Fruit fly (Drosophila melanogaster): ENCODE measurements around the gene Idh.

Idh gene

dm6 chr3L:8358776-8359455 lies 1.8 kb downstream of the Idh start (continued):
- TF ChIP-seq knrl (GFP tag; IDR thresholded peaks at IDR 0.05; ENCODE audit: partially characterized antibody) (0 out of 3 replicates have a peak, but pooled peaks have one; percentile 37), az2 (GFP tag; optimal IDR thresholded peaks at IDR 0.05) (no peak), aop (GFP tag; IDR thresholded peaks at IDR 0.05) (no peak), Mrtf (GFP tag; IDR thresholded peaks at IDR 0.05) (no peak), bbx (GFP tag; IDR thresholded peaks at IDR 0.05; ENCODE audit: partially characterized antibody) (peak; percentile 57; the same call in 1 of the 2 replicates), ranshi (GFP tag; IDR thresholded peaks at IDR 0.05) (no peak), ato (GFP tag; IDR thresholded peaks at IDR 0.05; ENCODE audit: partially characterized antibody) (peak; percentile 41; the same call in 1 of the 2 replicates), YL-1 (GFP tag; optimal IDR thresholded peaks at IDR 0.05) (no peak), mam (GFP tag; optimal IDR thresholded peaks at IDR 0.05) (no peak), D19A (tag; optimal IDR thresholded peaks at IDR 0.05) (no peak), odd (GFP tag; optimal IDR thresholded peaks at IDR 0.05) (no peak), zen2 (GFP tag; IDR thresholded peaks at IDR 0.05; ENCODE audit: partially characterized antibody) (peak; percentile 14; the same call in 1 of the 3 replicates), gem (tag; optimal IDR thresholded peaks at IDR 0.05) (no peak), CG8944 (GFP tag; optimal IDR thresholded peaks at IDR 0.05) (no peak), CG5953 (GFP tag; IDR thresholded peaks at IDR 0.05) (no peak), CG9727 (GFP tag; optimal IDR thresholded peaks at IDR 0.05) (peak; percentile 6), gce (GFP tag; IDR thresholded peaks at IDR 0.05) (no peak), Mes4 (GFP tag; optimal IDR thresholded peaks at IDR 0.05) (no peak), MESR4 (GFP tag; optimal IDR thresholded peaks at IDR 0.05) (no peak), gfzf (GFP tag; optimal IDR thresholded peaks at IDR 0.05) (no peak), cato (GFP tag; optimal IDR thresholded peaks at IDR 0.05; ENCODE audit: borderline replicate concordance) (no peak), ci (GFP tag; IDR thresholded peaks at IDR 0.05) (peak; percentile 55; the same call in 2 of the 3 replicates), wor (GFP tag; IDR thresholded peaks at IDR 0.05) (no peak), BtbVII (GFP tag; optimal IDR thresholded peaks at IDR 0.05) (no peak), dimm (GFP tag; IDR thresholded peaks at IDR 0.05) (no peak), mld (GFP tag; IDR thresholded peaks at IDR 0.05; ENCODE audit: partially characterized antibody) (0 out of 3 replicates have a peak, but pooled peaks have one; percentile 61), Usf (GFP tag; optimal IDR thresholded peaks at IDR 0.05) (no peak), CG10543 (GFP tag; optimal IDR thresholded peaks at IDR 0.05) (peak; percentile 76), CG6683 (GFP tag; optimal IDR thresholded peaks at IDR 0.05) (no peak), CG4424 (GFP tag; optimal IDR thresholded peaks at IDR 0.05) (no peak), sens-2 (GFP tag; IDR thresholded peaks at IDR 0.05) (peak; percentile 49; the same call in 1 of the 2 replicates), scrt (GFP tag; optimal IDR thresholded peaks at IDR 0.05) (peak; percentile 95), CG4820 (GFP tag; optimal IDR thresholded peaks at IDR 0.05) (no peak), sob (GFP tag; IDR thresholded peaks at IDR 0.05) (no peak), CG11398 (GFP tag; optimal IDR thresholded peaks at IDR 0.05) (no peak), vvl (GFP tag; IDR thresholded peaks at IDR 0.05) (peak; percentile 29; the same call in 1 of the 2 replicates), sna (GFP tag; IDR thresholded peaks at IDR 0.05; ENCODE audit: partially characterized antibody) (peak; percentile 66; the same call in 1 of the 2 replicates), CHES-1-like (GFP tag; optimal IDR thresholded peaks at IDR 0.05) (no peak), CG9215 (GFP tag; IDR thresholded peaks at IDR 0.05) (no peak), Dp (GFP tag; optimal IDR thresholded peaks at IDR 0.05) (peak; percentile 83), CG9797 (GFP tag; optimal IDR thresholded peaks at IDR 0.05) (no peak), chn (GFP tag; optimal IDR thresholded peaks at IDR 0.05) (no peak), CG34224 (GFP tag; IDR thresholded peaks at IDR 0.05; ENCODE audit: partially characterized antibody) (peak; percentile 75), pzg (GFP tag; optimal IDR thresholded peaks at IDR 0.05) (peak; percentile 32), ATbp (GFP tag; optimal IDR thresholded peaks at IDR 0.05) (no peak), CG16863 (GFP tag; optimal IDR thresholded peaks at IDR 0.05) (no peak), Ada2b (GFP tag; IDR thresholded peaks at IDR 0.05) (no peak), CG17912 (GFP tag; optimal IDR thresholded peaks at IDR 0.05) (no peak), CG10366 (GFP tag; IDR thresholded peaks at IDR 0.05) (no peak)

Measured in whole organism, embryonic.